Fruit fly (Drosophila melanogaster) whole organism, wandering third instar larva: ENCODE measurements around the gene CG9667.

Experiments
- Abd-B ChIP-seq: fragments of >200 bp; optimal IDR thresholded peaks from 2 replicates; lab custom pipeline; 2017; ENCODE audit warnings: missing biosample characterization, missing genetic modification characterization
- Dfd ChIP-seq: fragments of >200 bp; optimal IDR thresholded peaks from 2 replicates; lab custom pipeline; 2017; ENCODE audit warnings: missing biosample characterization, missing genetic modification characterization
- Dif ChIP-seq: fragments of 200-275, 200-300 bp; sonication (Bioruptor generic); optimal IDR thresholded peaks from 2 replicates; lab custom pipeline; 2018; ENCODE audit warnings: missing biosample characterization, missing genetic modification characterization; ENCODE audit not compliant: partially characterized antibody
- GATAd ChIP-seq: sonication (Bioruptor generic); optimal IDR thresholded peaks from 2 replicates; lab custom pipeline; 2016; ENCODE audit warnings: missing biosample characterization, missing genetic modification characterization
- HLH106 ChIP-seq: fragments of 200-800 bp; optimal IDR thresholded peaks from 3 replicates; lab custom pipeline; 2019; ENCODE audit warnings: missing biosample characterization, mild to moderate bottlenecking, missing genetic modification characterization, moderate library complexity
- Hnf4 ChIP-seq: fragments of 200-800 bp; sonication (Bioruptor generic); optimal IDR thresholded peaks from 2 replicates; lab custom pipeline; 2016; ENCODE audit warnings: missing biosample characterization, mild to moderate bottlenecking, missing genetic modification characterization
- Hr78 ChIP-seq: fragments of >200 bp; optimal IDR thresholded peaks from 2 replicates; lab custom pipeline; 2017; ENCODE audit warnings: missing biosample characterization, missing genetic modification characterization
- Hr83 ChIP-seq: fragments of 200-300 bp; sonication (Bioruptor generic); optimal IDR thresholded peaks from 2 replicates; lab custom pipeline; 2016; ENCODE audit warnings: missing biosample characterization, mild to moderate bottlenecking, missing genetic modification characterization, moderate library complexity; ENCODE audit not compliant: poor library complexity, severe bottlenecking
- Jra ChIP-seq: sonication (Bioruptor generic); optimal IDR thresholded peaks from 2 replicates; lab custom pipeline; 2016; ENCODE audit warnings: missing biosample characterization, missing genetic modification characterization
- Mio ChIP-seq: sonication (Bioruptor generic); optimal IDR thresholded peaks from 2 replicates; lab custom pipeline; 2016; ENCODE audit warnings: missing biosample characterization, missing genetic modification characterization
- Myc ChIP-seq: fragments of >200 bp; optimal IDR thresholded peaks from 2 replicates; lab custom pipeline; 2017
- N ChIP-seq: fragments of >200 bp; optimal IDR thresholded peaks from 2 replicates; lab custom pipeline; 2018; ENCODE audit warnings: missing biosample characterization, missing external identifiers, missing genetic modification characterization
- OdsH ChIP-seq: fragments of 200-800 bp; sonication (Bioruptor generic); optimal IDR thresholded peaks from 2 replicates; lab custom pipeline; 2016; ENCODE audit warnings: missing biosample characterization, mild to moderate bottlenecking, missing genetic modification characterization
- Rel ChIP-seq, 2 experiments: fragments of 200-800 bp; sonication (Bioruptor generic) in 1 of 2; optimal IDR thresholded peaks; 2 replicates in 1 of 2; 3 replicates in 1 of 2; lab custom pipeline; 2016 to 2019; ENCODE audit warnings: mild to moderate bottlenecking in 2 of 2, missing biosample characterization in 2 of 2, missing genetic modification characterization in 2 of 2, moderate library complexity in 1 of 2
- Sp1 ChIP-seq: fragments of 200-800 bp; sonication (Bioruptor generic); optimal IDR thresholded peaks from 3 replicates; lab custom pipeline; 2019; ENCODE audit warnings: missing biosample characterization, mild to moderate bottlenecking, missing genetic modification characterization, moderate library complexity
- Vsx2 ChIP-seq: fragments of 200-300, 225-300 bp; sonication (Bioruptor generic); optimal IDR thresholded peaks from 2 replicates; lab custom pipeline; 2018; ENCODE audit warnings: missing biosample characterization, missing genetic modification characterization; ENCODE audit not compliant: partially characterized antibody
- br ChIP-seq: fragments of 200-800 bp; sonication (Bioruptor generic); optimal IDR thresholded peaks from 2 replicates; lab custom pipeline; 2016; ENCODE audit warnings: missing biosample characterization, missing genetic modification characterization
- brk ChIP-seq: fragments of 200-800 bp; sonication (Bioruptor generic); optimal IDR thresholded peaks from 2 replicates; lab custom pipeline; 2016; ENCODE audit warnings: missing biosample characterization, mild to moderate bottlenecking, missing genetic modification characterization
- dl ChIP-seq, 2 experiments: fragments of 175-275, 200-275 bp in 1 of 2; fragments of 200-275 bp in 1 of 2; sonication (Bioruptor generic); optimal IDR thresholded peaks; lab custom pipeline; 2018; ENCODE audit warnings: mild to moderate bottlenecking in 2 of 2, missing biosample characterization in 2 of 2, missing genetic modification characterization in 2 of 2, moderate library complexity in 2 of 2; ENCODE audit not compliant: partially characterized antibody in 2 of 2, insufficient read depth in 1 of 2
- dsf ChIP-seq: sonication (Bioruptor generic); optimal IDR thresholded peaks from 2 replicates; lab custom pipeline; 2016; ENCODE audit warnings: missing biosample characterization, missing genetic modification characterization, borderline replicate concordance
- ey ChIP-seq: fragments of 200-800 bp; sonication (Bioruptor generic); optimal IDR thresholded peaks from 2 replicates; lab custom pipeline; 2016; ENCODE audit warnings: missing biosample characterization, missing genetic modification characterization
- foxo ChIP-seq, 2 experiments: fragments of 200-800 bp; sonication (Bioruptor generic); optimal IDR thresholded peaks; 2 replicates in 1 of 2; 3 replicates in 1 of 2; lab custom pipeline; 2016 to 2017; ENCODE audit warnings: missing biosample characterization in 2 of 2, missing genetic modification characterization in 2 of 2
- fru ChIP-seq: fragments of 200-800 bp; sonication (Bioruptor generic); optimal IDR thresholded peaks from 3 replicates; lab custom pipeline; 2016; ENCODE audit warnings: missing biosample characterization, mild to moderate bottlenecking, missing genetic modification characterization
- h ChIP-seq: fragments of 200-800 bp; sonication (Bioruptor generic); optimal IDR thresholded peaks from 3 replicates; lab custom pipeline; 2016; ENCODE audit warnings: missing biosample characterization, mild to moderate bottlenecking, missing genetic modification characterization
- jim ChIP-seq: fragments of 175-275, 200-325 bp; sonication (Bioruptor generic); optimal IDR thresholded peaks from 2 replicates; lab custom pipeline; 2016; ENCODE audit warnings: missing biosample characterization, mild to moderate bottlenecking, missing genetic modification characterization
- lola ChIP-seq: fragments of >200 bp; optimal IDR thresholded peaks from 2 replicates; lab custom pipeline; 2017; ENCODE audit warnings: missing biosample characterization, missing genetic modification characterization
- pan ChIP-seq: fragments of >200 bp; optimal IDR thresholded peaks from 2 replicates; lab custom pipeline; 2017
- psq ChIP-seq: fragments of 200-800 bp; sonication (Bioruptor generic); optimal IDR thresholded peaks from 3 replicates; lab custom pipeline; 2017; ENCODE audit warnings: missing biosample characterization, mild to moderate bottlenecking, missing genetic modification characterization, moderate library complexity
- rgr ChIP-seq: fragments of 200-800 bp; sonication (Bioruptor generic); optimal IDR thresholded peaks from 3 replicates; lab custom pipeline; 2016; ENCODE audit warnings: missing biosample characterization, mild to moderate bottlenecking, missing genetic modification characterization
- sage ChIP-seq: fragments of 200-800 bp; sonication (Bioruptor generic); optimal IDR thresholded peaks from 2 replicates; lab custom pipeline; 2016; ENCODE audit warnings: missing biosample characterization, mild to moderate bottlenecking, missing genetic modification characterization
- sv ChIP-seq: fragments of 200-800 bp; sonication (Bioruptor generic); optimal IDR thresholded peaks from 3 replicates; lab custom pipeline; 2016; ENCODE audit warnings: missing biosample characterization, missing genetic modification characterization
- tai ChIP-seq: sonication (Bioruptor generic); optimal IDR thresholded peaks from 2 replicates; lab custom pipeline; 2016; ENCODE audit warnings: missing biosample characterization, missing genetic modification characterization
- woc ChIP-seq: sonication (Bioruptor generic); optimal IDR thresholded peaks from 2 replicates; lab custom pipeline; 2016; ENCODE audit warnings: missing biosample characterization, mild to moderate bottlenecking, missing genetic modification characterization

Gene CG9667

DNA sequence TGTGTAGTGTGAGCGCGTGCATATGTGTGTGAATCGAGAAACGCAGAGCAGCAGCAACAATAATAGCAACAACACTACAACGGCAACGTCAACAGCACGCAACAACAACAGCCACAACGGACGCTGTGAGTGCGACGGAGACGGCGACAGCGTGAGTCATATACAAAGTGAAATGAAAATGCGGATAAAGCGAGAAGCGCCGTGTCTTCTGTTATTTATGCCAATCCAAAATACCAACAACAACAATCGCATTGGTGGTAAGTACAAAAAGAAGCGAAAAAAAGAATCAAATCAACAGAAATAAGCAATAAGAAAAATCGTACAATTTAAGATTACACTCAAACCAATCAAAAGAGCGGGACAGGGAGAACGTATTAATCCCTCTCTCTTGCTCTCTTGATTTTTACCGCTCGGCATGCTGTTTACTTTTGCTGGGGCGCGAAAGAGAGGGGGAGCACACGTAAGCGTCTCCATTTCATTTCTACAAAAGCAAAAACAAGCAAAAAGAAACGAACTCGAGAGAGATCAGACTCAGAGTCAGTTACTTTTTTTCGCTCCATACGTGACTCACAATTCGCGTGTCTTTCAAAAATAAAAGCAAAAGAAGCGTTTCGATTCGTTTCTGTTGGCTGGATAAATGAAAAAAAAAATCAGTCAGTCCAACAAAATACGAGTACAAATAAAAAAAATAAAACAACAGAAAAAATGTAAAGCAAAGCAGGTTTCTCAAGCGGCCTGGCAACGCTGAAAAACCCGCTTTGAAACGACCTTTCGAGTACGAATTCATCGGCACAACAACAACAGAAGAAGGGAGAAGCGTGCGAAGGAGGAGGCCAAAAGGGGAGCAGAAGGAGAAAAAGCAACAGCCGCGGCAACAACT lies 20.1 kb downstream of the CG9667 start (continued):
- TF ChIP-seq br (GFP tag; lab: Kevin White, UChicago) (peak; percentile 82), Hnf4 (GFP tag; lab: Kevin White, UChicago) (peak; percentile 74), Rel (GFP tag; optimal IDR thresholded peaks at IDR 0.05; lab: Kevin White, UChicago) (peak; percentile 93), Rel (tag; optimal IDR thresholded peaks at IDR 0.05; lab: Kevin White, UChicago) (peak; percentile 95), sage (GFP tag; lab: Kevin White, UChicago) (peak; percentile 93)

DNA sequence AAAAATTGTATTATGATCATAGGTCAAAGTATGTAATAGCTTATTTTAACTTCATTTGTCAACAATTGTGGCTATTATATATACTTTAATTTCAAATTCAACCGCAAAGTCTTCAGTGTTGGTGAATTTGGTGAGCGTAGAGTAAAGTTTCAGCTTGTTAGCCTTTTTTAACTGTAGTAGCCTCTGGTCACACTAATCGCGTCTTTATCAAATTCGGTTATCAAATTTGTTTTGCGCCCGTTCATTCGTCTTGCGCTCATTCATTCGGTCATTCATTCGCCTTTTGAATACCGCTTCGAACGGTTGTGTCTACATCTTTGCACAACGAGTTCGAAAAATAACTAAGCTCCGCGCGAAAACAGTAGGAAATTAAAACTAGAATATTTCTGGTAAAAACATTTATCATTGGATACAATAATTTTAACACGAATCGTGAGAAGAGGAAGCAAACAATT lies 21.0 kb downstream of the CG9667 start, which contains the start of gene puc:
Gene puc (plus strand): TSS at position 245 of the 455 bp plus-strand sequence.
- peak; percentile 35 for TF ChIP-seq Jra (GFP tag; lab: Kevin White, UChicago)
- TF ChIP-seq Sp1, result peak; percentile 62
- no peak for TF ChIP-seq Hr78 (GFP tag; lab: Kevin White, UChicago)
- TF ChIP-seq Vsx2 (GFP tag; lab: Kevin White, UChicago), result peak; percentile 92
- no peak for TF ChIP-seq lola (GFP tag; lab: Kevin White, UChicago)
- TF ChIP-seq tai (GFP tag; lab: Kevin White, UChicago), result peak; percentile 26
- peak; percentile 81 for TF ChIP-seq Dif (GFP tag; lab: Kevin White, UChicago)
- TF ChIP-seq woc, result no peak
- TF ChIP-seq OdsH, result peak; percentile 49
- TF ChIP-seq HLH106, result peak; percentile 16
- peak; percentile 93 for TF ChIP-seq psq (GFP tag; lab: Kevin White, UChicago)
- peak; percentile 17 for TF ChIP-seq sv
- TF ChIP-seq Abd-B, result no peak
- peak; percentile 61 for TF ChIP-seq rgr (GFP tag; lab: Kevin White, UChicago)
- no peak for TF ChIP-seq jim (GFP tag; lab: Kevin White, UChicago)
- TF ChIP-seq Mio (GFP tag; lab: Kevin White, UChicago), result no peak
- no peak for TF ChIP-seq ey (GFP tag; lab: Kevin White, UChicago)
- peak; percentile 28 for TF ChIP-seq fru (GFP tag; lab: Kevin White, UChicago)
- peak; percentile 24 for TF ChIP-seq br (GFP tag; lab: Kevin White, UChicago)
- TF ChIP-seq brk, result peak; percentile 78
- TF ChIP-seq GATAd (GFP tag; lab: Kevin White, UChicago), result no peak
- peak; percentile 22 for TF ChIP-seq Myc (lab: Kevin White, UChicago)
- TF ChIP-seq dsf (GFP tag; lab: Kevin White, UChicago), result peak; percentile 44
- TF ChIP-seq h (GFP tag; lab: Kevin White, UChicago), result peak; percentile 66
- TF ChIP-seq N (GFP tag; lab: Kevin White, UChicago), result no peak
- TF ChIP-seq Rel (GFP tag; optimal IDR thresholded peaks at IDR 0.05; lab: Kevin White, UChicago), result no peak
- TF ChIP-seq Rel (tag; optimal IDR thresholded peaks at IDR 0.05; lab: Kevin White, UChicago), result peak; percentile 46
- TF ChIP-seq Hnf4 (GFP tag; lab: Kevin White, UChicago), result peak; percentile 66
- TF ChIP-seq pan (lab: Kevin White, UChicago), result no peak
- TF ChIP-seq Dfd (GFP tag; lab: Kevin White, UChicago), result no peak
- peak; percentile 20 for TF ChIP-seq sage (GFP tag; lab: Kevin White, UChicago)
- TF ChIP-seq dl (GFP tag; optimal IDR thresholded peaks at IDR 0.05; lab: Kevin White, UChicago; ENCODE audit: insufficient read depth in 1 of 2, partially characterized antibody in 2 of 2), result peak; percentile 14 to 56
- TF ChIP-seq foxo (GFP tag; optimal IDR thresholded peaks at IDR 0.05; lab: Kevin White, UChicago), result peak; percentile 22 to 55
- peak; percentile 89 for TF ChIP-seq Hr83

DNA sequence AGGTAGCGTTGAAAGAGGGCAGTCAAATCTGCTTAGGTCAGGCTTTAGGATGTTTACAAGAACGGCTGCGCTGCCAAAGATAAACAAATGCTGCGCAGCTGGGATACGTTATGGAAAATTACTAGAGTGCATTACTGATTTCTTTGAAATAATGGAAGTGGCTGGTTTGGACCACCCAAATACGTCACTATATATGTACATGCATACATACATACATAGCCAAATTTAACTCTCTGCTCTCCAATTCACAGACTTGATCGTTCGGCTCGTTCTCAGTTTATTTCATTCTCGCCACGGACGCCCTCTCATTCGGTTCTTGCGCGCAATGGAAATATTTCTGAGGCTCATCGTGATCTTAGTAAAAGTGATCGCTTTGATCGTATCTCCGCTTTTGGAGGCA lies 32.3 kb downstream of the CG9667 start, which contains the start of gene CG7900:
Gene CG7900 (plus strand): TSS at position 301 of the 400 bp plus-strand sequence.
- peak; percentile 73 for TF ChIP-seq Dif (GFP tag; lab: Kevin White, UChicago)
- TF ChIP-seq Jra (GFP tag; lab: Kevin White, UChicago), result peak; percentile 2
- peak; percentile 17 to 27 for TF ChIP-seq dl (GFP tag; optimal IDR thresholded peaks at IDR 0.05; lab: Kevin White, UChicago; ENCODE audit: insufficient read depth in 1 of 2, partially characterized antibody in 2 of 2)
- TF ChIP-seq Hnf4 (GFP tag; lab: Kevin White, UChicago), result peak; percentile 3
- TF ChIP-seq Vsx2 (GFP tag; lab: Kevin White, UChicago), result peak; percentile 6
